Fruit fly (Drosophila melanogaster): Measurements from ENCODE around the gene opm.

opm gene

dm6 chrX:15023826-15024545 is 42.2 kb downstream of the opm start, which contains the start of gene be:
be (plus strand) TSS chrX:15024436.
- peak; percentile 57 for TF ChIP-seq bab1 (GFP tag; optimal IDR thresholded peaks at IDR 0.05)
- TF ChIP-seq CG12768 (GFP tag; optimal IDR thresholded peaks at IDR 0.05): no peak
- peak; percentile 82 for TF ChIP-seq CG7101 (tag; optimal IDR thresholded peaks at IDR 0.05)
- TF ChIP-seq Hr96 (GFP tag; optimal IDR thresholded peaks at IDR 0.05): peak; percentile 32
- peak; percentile 51 for TF ChIP-seq CG7045 (GFP tag; optimal IDR thresholded peaks at IDR 0.05)
- TF ChIP-seq tj (GFP tag; optimal IDR thresholded peaks at IDR 0.05): peak; percentile 40
- TF ChIP-seq CG33017 (tag; optimal IDR thresholded peaks at IDR 0.05): peak; percentile 17
- TF ChIP-seq Mnt (GFP tag; optimal IDR thresholded peaks at IDR 0.05): peak; percentile 10
- peak; percentile 79 for TF ChIP-seq CG11617 (GFP tag; optimal IDR thresholded peaks at IDR 0.05)
- TF ChIP-seq CG1620 (GFP tag; optimal IDR thresholded peaks at IDR 0.05): no peak
- peak; percentile 59 for TF ChIP-seq CG14711 (tag; optimal IDR thresholded peaks at IDR 0.05)
- peak; percentile 37 for TF ChIP-seq ovo (GFP tag; optimal IDR thresholded peaks at IDR 0.05)
- TF ChIP-seq pad (GFP tag; optimal IDR thresholded peaks at IDR 0.05): peak; percentile 43
- TF ChIP-seq kay (GFP tag; ENCODE audit: borderline replicate concordance): no peak
- TF ChIP-seq cic (GFP tag; optimal IDR thresholded peaks at IDR 0.05): no peak

- TF ChIP-seq kay (GFP tag; ENCODE audit: borderline replicate concordance): peak; percentile 88
- TF ChIP-seq cnc (optimal IDR thresholded peaks at IDR 0.05): no peak
Observed at dm6 chrX:15023395-15023794, 42.8 kb downstream of the opm start.

dm6 chrX:15022219-15022618 is 44.0 kb downstream of the opm start:
- TF ChIP-seq CG33017 (tag; optimal IDR thresholded peaks at IDR 0.05) (peak; percentile 34), pad (GFP tag; optimal IDR thresholded peaks at IDR 0.05) (no peak), ovo (GFP tag; optimal IDR thresholded peaks at IDR 0.05) (no peak), CG7045 (GFP tag; optimal IDR thresholded peaks at IDR 0.05) (no peak), CG11617 (GFP tag; optimal IDR thresholded peaks at IDR 0.05) (no peak), Crg-1 (GFP tag; optimal IDR thresholded peaks at IDR 0.05) (no peak), CG7101 (tag; optimal IDR thresholded peaks at IDR 0.05) (peak; percentile 61), CG5204 (GFP tag; optimal IDR thresholded peaks at IDR 0.05) (peak; percentile 10), CG1620 (GFP tag; optimal IDR thresholded peaks at IDR 0.05) (no peak), kay (GFP tag; ENCODE audit: borderline replicate concordance) (peak; percentile 20), CG14711 (tag; optimal IDR thresholded peaks at IDR 0.05) (peak; percentile 37), toe (GFP tag; optimal IDR thresholded peaks at IDR 0.05) (no peak), cnc (optimal IDR thresholded peaks at IDR 0.05) (no peak), Mnt (GFP tag; optimal IDR thresholded peaks at IDR 0.05) (no peak), tj (GFP tag; optimal IDR thresholded peaks at IDR 0.05) (no peak), CG12768 (GFP tag; optimal IDR thresholded peaks at IDR 0.05) (no peak), Hr96 (GFP tag; optimal IDR thresholded peaks at IDR 0.05) (no peak), Clk (GFP tag; optimal IDR thresholded peaks at IDR 0.05) (no peak), cic (GFP tag; optimal IDR thresholded peaks at IDR 0.05) (no peak), bab1 (GFP tag; optimal IDR thresholded peaks at IDR 0.05) (peak; percentile 76)

- TF ChIP-seq pad (GFP tag; optimal IDR thresholded peaks at IDR 0.05) (no peak), toe (GFP tag; optimal IDR thresholded peaks at IDR 0.05) (no peak), CG5204 (GFP tag; optimal IDR thresholded peaks at IDR 0.05) (no peak)
Observed at dm6 chrX:15021021-15021477, 45.2 kb downstream of the opm start.

dm6 chrX:15019413-15019812 is 46.8 kb downstream of the opm start:
- TF ChIP-seq ovo (GFP tag; optimal IDR thresholded peaks at IDR 0.05) (no peak), CG14711 (tag; optimal IDR thresholded peaks at IDR 0.05) (no peak), Mnt (GFP tag; optimal IDR thresholded peaks at IDR 0.05) (no peak), Hr96 (GFP tag; optimal IDR thresholded peaks at IDR 0.05) (no peak)

All from whole organism, adult.